Worm (Caenorhabditis elegans) whole organism, L2 larva: Measurements from ENCODE around the gene sir-2.3.

Experiments
- F13H6.1 ChIP-seq: sonication (generic microtip); optimal IDR thresholded peaks from 2 replicates; lab custom pipeline; 2016; ENCODE audit warnings: missing genetic modification characterization, missing compliant biosample characterization
- R02D3.7 ChIP-seq: fragments of 150-350 bp; optimal IDR thresholded peaks from 2 replicates; lab custom pipeline; 2014; ENCODE audit warnings: missing biosample characterization, missing genetic modification characterization
- blmp-1 ChIP-seq: sonication (generic microtip); optimal IDR thresholded peaks from 2 replicates; lab custom pipeline; 2017; ENCODE audit warnings: missing genetic modification characterization, mild to moderate bottlenecking, missing compliant biosample characterization, antibody characterized with exemption, moderate library complexity; ENCODE audit not compliant: insufficient read depth
- ceh-16 ChIP-seq: fragments of 150-350 bp; optimal IDR thresholded peaks from 2 replicates; lab custom pipeline; 2014; ENCODE audit warnings: missing biosample characterization, missing genetic modification characterization
- ceh-82 ChIP-seq: fragments of 150-350 bp; optimal IDR thresholded peaks from 2 replicates; lab custom pipeline; 2014; ENCODE audit warnings: missing biosample characterization, missing genetic modification characterization
- crh-2 ChIP-seq: sonication (generic microtip); optimal IDR thresholded peaks from 2 replicates; lab custom pipeline; 2017; ENCODE audit warnings: missing biosample characterization, missing genetic modification characterization
- dmd-4 ChIP-seq: sonication (generic microtip); optimal IDR thresholded peaks from 2 replicates; lab custom pipeline; 2017; ENCODE audit warnings: missing biosample characterization, missing genetic modification characterization
- egl-27 ChIP-seq: sonication (generic microtip); optimal IDR thresholded peaks from 3 replicates; lab custom pipeline; 2017; ENCODE audit warnings: missing biosample characterization, missing genetic modification reagents, missing genetic modification characterization
- fos-1 ChIP-seq: fragments of 150-350 bp; optimal IDR thresholded peaks from 2 replicates; lab custom pipeline; 2014; ENCODE audit warnings: missing biosample characterization, missing genetic modification characterization
- gmeb-1 ChIP-seq: fragments of 150-350 bp; optimal IDR thresholded peaks from 2 replicates; lab custom pipeline; 2014; ENCODE audit warnings: missing biosample characterization, missing genetic modification characterization
- lin-11 ChIP-seq: fragments of 150-350 bp; sonication (generic microtip); optimal IDR thresholded peaks from 2 replicates; lab custom pipeline; 2014; ENCODE audit warnings: missing biosample characterization, missing genetic modification characterization, inconsistent platforms, mixed read lengths
- lin-13 ChIP-seq: fragments of 150-350 bp; optimal IDR thresholded peaks from 2 replicates; lab custom pipeline; 2014; ENCODE audit warnings: missing biosample characterization, missing genetic modification reagents, missing genetic modification characterization
- mab-5 ChIP-seq: fragments of 150-350 bp; optimal IDR thresholded peaks from 2 replicates; lab custom pipeline; 2014; ENCODE audit warnings: missing biosample characterization, missing genetic modification characterization
- mbf-1 ChIP-seq: sonication (generic microtip); optimal IDR thresholded peaks from 2 replicates; lab custom pipeline; 2017; ENCODE audit warnings: missing biosample characterization, missing genetic modification characterization
- nhr-11 ChIP-seq: fragments of 150-350 bp; optimal IDR thresholded peaks from 2 replicates; lab custom pipeline; 2014; ENCODE audit warnings: missing biosample characterization, missing genetic modification characterization
- nhr-12 ChIP-seq: fragments of 150-350 bp; optimal IDR thresholded peaks from 2 replicates; lab custom pipeline; 2014; ENCODE audit warnings: missing biosample characterization, missing genetic modification characterization
- nhr-129 ChIP-seq: fragments of 150-350 bp; optimal IDR thresholded peaks from 2 replicates; lab custom pipeline; 2014; ENCODE audit warnings: missing biosample characterization, missing genetic modification characterization
- nhr-21 ChIP-seq: fragments of 150-350 bp; optimal IDR thresholded peaks from 2 replicates; lab custom pipeline; 2014; ENCODE audit warnings: missing biosample characterization, missing genetic modification characterization
- nhr-237 ChIP-seq: fragments of 150-350 bp; optimal IDR thresholded peaks from 2 replicates; lab custom pipeline; 2014; ENCODE audit warnings: missing biosample characterization, missing genetic modification characterization
- nhr-25 ChIP-seq: fragments of 150-350 bp; sonication (generic microtip); optimal IDR thresholded peaks from 3 replicates; lab custom pipeline; 2014; ENCODE audit warnings: missing biosample characterization, missing genetic modification characterization
- nhr-6 ChIP-seq: fragments of 150-350 bp; optimal IDR thresholded peaks from 2 replicates; lab custom pipeline; 2014; ENCODE audit warnings: missing biosample characterization, missing genetic modification characterization
- nhr-77 ChIP-seq: fragments of 150-350 bp; optimal IDR thresholded peaks from 2 replicates; lab custom pipeline; 2014; ENCODE audit warnings: missing biosample characterization, missing genetic modification characterization
- peb-1 ChIP-seq: fragments of 150-350 bp; optimal IDR thresholded peaks from 2 replicates; lab custom pipeline; 2014; ENCODE audit warnings: missing biosample characterization, missing genetic modification characterization
- sem-4 ChIP-seq: fragments of 150-350 bp; optimal IDR thresholded peaks from 2 replicates; lab custom pipeline; 2014; ENCODE audit warnings: missing biosample characterization, missing genetic modification reagents, missing genetic modification characterization
- skn-1 ChIP-seq: sonication (generic microtip); optimal IDR thresholded peaks from 2 replicates; lab custom pipeline; 2017; ENCODE audit warnings: missing biosample characterization, missing genetic modification characterization
- sma-3 ChIP-seq: sonication (generic microtip); optimal IDR thresholded peaks from 2 replicates; lab custom pipeline; 2016; ENCODE audit warnings: missing genetic modification reagents, missing genetic modification characterization, missing compliant biosample characterization
- sma-9 ChIP-seq, 2 experiments: fragments of 150-350 bp in 1 of 2; sonication (generic microtip) in 1 of 2; optimal IDR thresholded peaks; 2 replicates each; lab custom pipeline; 2014 to 2016; ENCODE audit warnings: missing genetic modification characterization in 2 of 2, mild to moderate bottlenecking in 1 of 2, missing biosample characterization in 1 of 2, missing compliant biosample characterization in 1 of 2, missing genetic modification reagents in 1 of 2, moderate library complexity in 1 of 2
- snpc-4 ChIP-seq: fragments of 150-350 bp; optimal IDR thresholded peaks from 2 replicates; lab custom pipeline; 2014; ENCODE audit warnings: missing biosample characterization, missing genetic modification characterization
- unc-39 ChIP-seq: fragments of 150-350 bp; optimal IDR thresholded peaks from 2 replicates; lab custom pipeline; 2014; ENCODE audit warnings: missing biosample characterization, missing genetic modification characterization
- unc-55 ChIP-seq: fragments of 150-350 bp; sonication (generic microtip); optimal IDR thresholded peaks from 3 replicates; lab custom pipeline; 2014; ENCODE audit warnings: missing biosample characterization, missing genetic modification reagents, missing genetic modification characterization
- zag-1 ChIP-seq: fragments of 150-350 bp; optimal IDR thresholded peaks from 2 replicates; lab custom pipeline; 2014; ENCODE audit warnings: missing biosample characterization, missing genetic modification characterization
- ztf-1 ChIP-seq: fragments of 200-800 bp; sonication (Bioruptor generic); conservative IDR thresholded peaks from 2 replicates; pipeline ENCODE4 v1.3.6; 2022; ENCODE audit warnings: missing genetic modification characterization, missing compliant biosample characterization
- ztf-11 ChIP-seq: sonication (generic microtip); optimal IDR thresholded peaks from 2 replicates; lab custom pipeline; 2017; ENCODE audit warnings: missing biosample characterization, missing genetic modification characterization
- ztf-4 ChIP-seq: fragments of 150-350 bp; optimal IDR thresholded peaks from 2 replicates; lab custom pipeline; 2014; ENCODE audit warnings: missing biosample characterization, missing genetic modification characterization

Gene sir-2.3

DNA sequence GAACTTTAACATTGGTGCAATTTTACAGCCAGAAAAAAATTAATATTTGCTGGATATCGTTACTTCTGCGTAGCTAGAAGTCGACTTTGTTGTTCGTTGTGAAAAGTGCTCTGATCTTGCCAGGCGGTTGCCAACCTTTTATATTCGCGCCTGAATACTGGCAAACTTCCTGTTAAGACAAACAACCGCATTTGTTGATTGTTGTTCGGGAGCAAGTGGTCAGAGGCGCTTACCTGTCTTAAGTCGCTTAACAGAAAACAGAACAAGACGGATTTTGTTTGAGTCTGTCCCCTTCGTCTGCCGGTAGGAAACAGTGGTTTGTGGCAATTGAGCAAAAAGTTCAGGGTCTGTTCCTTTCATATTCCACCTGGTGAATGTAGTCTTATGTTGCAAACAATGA is 31.0 kb downstream of the sir-2.3 start, which contains the start of gene C49F8.15:
Gene C49F8.15, minus strand, starts transcription at position 101 of the 400 bp plus-strand sequence.
- TF ChIP-seq gmeb-1 (tag; lab: Kevin White, UChicago) (no peak), nhr-11 (tag; lab: Kevin White, UChicago) (no peak), blmp-1 (tag; lab: Kevin White, UChicago) (no peak), nhr-12 (tag; lab: Kevin White, UChicago) (no peak), ceh-82 (no peak), nhr-77 (no peak), ztf-11 (tag; lab: Kevin White, UChicago) (no peak), nhr-129 (tag; lab: Kevin White, UChicago) (no peak), fos-1 (tag; lab: Kevin White, UChicago) (no peak), F13H6.1 (tag; lab: Kevin White, UChicago) (no peak), peb-1 (tag; lab: Kevin White, UChicago) (no peak), mab-5 (tag; lab: Kevin White, UChicago) (no peak), unc-55 (GFP tag; lab: Kevin White, UChicago) (no peak), nhr-25 (no peak), ztf-1 (GFP tag; lab: Robert Waterston, UW) (no peak), skn-1 (tag; lab: Kevin White, UChicago) (no peak), lin-11 (tag; lab: Kevin White, UChicago) (no peak)
- TF ChIP-seq, all 48 proteins: peak for 0

DNA sequence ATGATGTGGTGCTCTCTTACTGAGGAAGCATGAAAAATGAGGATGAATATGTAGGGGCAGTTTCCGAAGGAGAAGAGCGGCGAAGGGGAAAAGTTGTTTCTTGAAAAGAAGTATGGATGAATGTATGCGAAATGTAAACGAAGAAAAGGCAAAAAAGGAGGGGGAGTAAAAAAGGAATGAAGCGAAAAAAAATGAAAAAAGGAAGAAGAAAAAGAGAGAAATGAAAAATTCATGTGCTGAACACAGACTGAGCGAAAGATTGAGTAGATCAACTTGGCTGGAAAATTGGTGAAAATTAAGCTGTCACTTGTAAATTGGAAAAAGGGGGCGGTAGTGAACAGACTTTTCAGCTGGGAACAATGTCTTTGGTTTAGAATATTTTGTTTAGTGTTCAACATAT is 33.4 kb downstream of the sir-2.3 start, which contains the start of gene C49F8.1:
Gene C49F8.1, minus strand, starts transcription at position 101 of the 400 bp plus-strand sequence.
- TF ChIP-seq nhr-77 (no peak), unc-55 (GFP tag; lab: Kevin White, UChicago) (peak; percentile 44)

DNA sequence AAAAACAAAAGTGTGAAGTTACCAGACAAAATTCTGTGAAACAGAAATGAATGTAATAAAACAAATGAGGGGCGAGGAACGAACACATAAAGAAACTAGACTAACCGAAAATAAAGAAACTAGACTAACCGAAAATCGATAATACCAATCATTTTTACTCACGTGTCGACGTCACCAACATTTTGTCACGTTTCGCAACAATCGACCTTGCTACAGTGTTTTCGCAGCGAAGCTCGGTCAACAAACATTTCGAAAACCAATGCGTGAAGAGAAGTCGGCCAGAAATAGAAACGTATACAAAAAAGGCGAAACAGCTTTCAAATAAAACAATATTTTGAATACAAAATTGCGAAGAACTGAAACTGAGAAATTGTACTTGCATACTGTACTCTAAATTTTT is 35.5 kb downstream of the sir-2.3 start:
- TF ChIP-seq sma-9 (GFP tag; optimal IDR thresholded peaks at IDR 0.05; lab: Kevin White, UChicago) (peak; percentile 34), sma-9 (tag; optimal IDR thresholded peaks at IDR 0.05; lab: Kevin White, UChicago) (no peak), lin-11 (tag; lab: Kevin White, UChicago) (no peak), nhr-129 (tag; lab: Kevin White, UChicago) (peak; percentile 66), egl-27 (tag; lab: Kevin White, UChicago) (no peak), unc-39 (tag; lab: Kevin White, UChicago) (no peak), crh-2 (tag; lab: Kevin White, UChicago) (peak; percentile 27), ceh-82 (no peak), snpc-4 (no peak)

DNA sequence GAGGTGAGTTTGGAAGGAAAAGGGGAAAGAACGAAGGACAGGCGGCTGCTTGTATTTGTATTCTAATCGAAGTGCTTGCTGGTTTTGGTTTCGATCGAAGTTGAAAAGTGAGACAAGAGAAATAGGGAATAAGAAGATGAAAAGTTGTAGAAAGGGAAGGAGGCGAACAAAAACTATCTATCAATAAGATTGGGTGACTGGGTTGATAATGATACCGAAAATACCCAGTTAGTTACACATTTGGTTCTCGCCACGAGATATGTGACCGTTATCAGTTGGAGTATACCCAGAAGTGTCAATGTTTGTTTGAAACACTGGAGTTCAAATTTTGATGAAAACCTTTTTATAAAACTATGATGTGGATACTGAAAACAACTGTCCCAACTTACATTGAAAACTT is 36.8 kb downstream of the sir-2.3 start:
- TF ChIP-seq zag-1 (no peak), sma-9 (GFP tag; optimal IDR thresholded peaks at IDR 0.05; lab: Kevin White, UChicago) (peak; percentile 83), sma-9 (tag; optimal IDR thresholded peaks at IDR 0.05; lab: Kevin White, UChicago) (no peak), lin-11 (tag; lab: Kevin White, UChicago) (no peak), fos-1 (tag; lab: Kevin White, UChicago) (peak; percentile 89), lin-13 (no peak), mbf-1 (tag; lab: Kevin White, UChicago) (no peak), crh-2 (tag; lab: Kevin White, UChicago) (peak; percentile 39), blmp-1 (tag; lab: Kevin White, UChicago) (peak; percentile 1), dmd-4 (tag; lab: Kevin White, UChicago) (no peak), R02D3.7 (tag; lab: Kevin White, UChicago) (no peak), nhr-21 (tag; lab: Kevin White, UChicago) (no peak), nhr-25 (no peak)
- TF ChIP-seq, all 48 proteins: peak for 4

DNA sequence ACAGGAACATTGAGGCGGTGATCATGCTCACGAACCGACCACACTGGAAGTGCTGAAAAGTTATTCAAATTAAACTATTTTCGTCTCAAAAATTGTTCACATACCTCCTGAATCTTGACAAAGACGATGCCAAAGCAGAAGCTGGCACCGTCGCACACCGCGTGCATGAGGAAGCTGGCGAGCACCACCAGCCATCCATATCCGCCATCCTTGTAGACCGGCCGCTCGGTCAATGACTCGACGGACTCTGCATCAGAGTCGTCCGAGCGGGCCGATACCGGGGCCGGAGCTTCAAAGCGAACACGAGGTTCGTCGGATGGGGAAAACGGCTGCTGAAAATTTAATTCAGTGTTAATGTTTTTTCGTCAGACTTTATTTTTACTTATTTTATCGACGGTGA is 44.7 kb downstream of the sir-2.3 start:
- TF ChIP-seq F13H6.1 (tag; lab: Kevin White, UChicago) (no peak), nhr-6 (no peak), ceh-16 (tag; lab: Kevin White, UChicago) (no peak), sma-3 (GFP tag; lab: Kevin White, UChicago) (no peak), snpc-4 (no peak), mab-5 (tag; lab: Kevin White, UChicago) (no peak), sem-4 (tag; lab: Kevin White, UChicago) (no peak), nhr-237 (tag; lab: Kevin White, UChicago) (no peak), ztf-4 (no peak), R02D3.7 (tag; lab: Kevin White, UChicago) (no peak)
